Fruit fly (Drosophila melanogaster) whole organism, wandering third instar larva: ENCODE data around the gene CG17328.

Experiments
- Abd-B ChIP-seq: fragments of >200 bp; optimal IDR thresholded peaks from 2 replicates; lab custom pipeline; 2017; ENCODE audit warnings: missing biosample characterization, missing genetic modification characterization
- CG32264 ChIP-seq: fragments of 200-800 bp; sonication (Bioruptor generic); optimal IDR thresholded peaks from 2 replicates; lab custom pipeline; 2016; ENCODE audit warnings: missing biosample characterization, missing genetic modification characterization
- CG9705 ChIP-seq: fragments of 200-800 bp; sonication (Bioruptor generic); optimal IDR thresholded peaks from 2 replicates; lab custom pipeline; 2018; ENCODE audit warnings: missing biosample characterization, mild to moderate bottlenecking, missing genetic modification characterization
- CrebA ChIP-seq: fragments of 200-800 bp; sonication (Bioruptor generic); optimal IDR thresholded peaks from 2 replicates; lab custom pipeline; 2016; ENCODE audit warnings: missing biosample characterization, mild to moderate bottlenecking, missing genetic modification characterization, borderline replicate concordance
- Dfd ChIP-seq: fragments of >200 bp; optimal IDR thresholded peaks from 2 replicates; lab custom pipeline; 2017; ENCODE audit warnings: missing biosample characterization, missing genetic modification characterization
- Dif ChIP-seq: fragments of 200-275, 200-300 bp; sonication (Bioruptor generic); optimal IDR thresholded peaks from 2 replicates; lab custom pipeline; 2018; ENCODE audit warnings: missing biosample characterization, missing genetic modification characterization; ENCODE audit not compliant: partially characterized antibody
- GATAd ChIP-seq: sonication (Bioruptor generic); optimal IDR thresholded peaks from 2 replicates; lab custom pipeline; 2016; ENCODE audit warnings: missing biosample characterization, missing genetic modification characterization
- HLH106 ChIP-seq: fragments of 200-800 bp; optimal IDR thresholded peaks from 3 replicates; lab custom pipeline; 2019; ENCODE audit warnings: missing biosample characterization, mild to moderate bottlenecking, missing genetic modification characterization, moderate library complexity
- Hnf4 ChIP-seq: fragments of 200-800 bp; sonication (Bioruptor generic); optimal IDR thresholded peaks from 2 replicates; lab custom pipeline; 2016; ENCODE audit warnings: missing biosample characterization, mild to moderate bottlenecking, missing genetic modification characterization
- Hr78 ChIP-seq: fragments of >200 bp; optimal IDR thresholded peaks from 2 replicates; lab custom pipeline; 2017; ENCODE audit warnings: missing biosample characterization, missing genetic modification characterization
- Hr83 ChIP-seq: fragments of 200-300 bp; sonication (Bioruptor generic); optimal IDR thresholded peaks from 2 replicates; lab custom pipeline; 2016; ENCODE audit warnings: missing biosample characterization, mild to moderate bottlenecking, missing genetic modification characterization, moderate library complexity; ENCODE audit not compliant: poor library complexity, severe bottlenecking
- Jra ChIP-seq: sonication (Bioruptor generic); optimal IDR thresholded peaks from 2 replicates; lab custom pipeline; 2016; ENCODE audit warnings: missing biosample characterization, missing genetic modification characterization
- Mio ChIP-seq: sonication (Bioruptor generic); optimal IDR thresholded peaks from 2 replicates; lab custom pipeline; 2016; ENCODE audit warnings: missing biosample characterization, missing genetic modification characterization
- Myc ChIP-seq: fragments of >200 bp; optimal IDR thresholded peaks from 2 replicates; lab custom pipeline; 2017
- N ChIP-seq: fragments of >200 bp; optimal IDR thresholded peaks from 2 replicates; lab custom pipeline; 2018; ENCODE audit warnings: missing biosample characterization, missing external identifiers, missing genetic modification characterization
- OdsH ChIP-seq: fragments of 200-800 bp; sonication (Bioruptor generic); optimal IDR thresholded peaks from 2 replicates; lab custom pipeline; 2016; ENCODE audit warnings: missing biosample characterization, mild to moderate bottlenecking, missing genetic modification characterization
- Rel ChIP-seq, 2 experiments: fragments of 200-800 bp; sonication (Bioruptor generic) in 1 of 2; optimal IDR thresholded peaks; 2 replicates in 1 of 2; 3 replicates in 1 of 2; lab custom pipeline; 2016 to 2019; ENCODE audit warnings: mild to moderate bottlenecking in 2 of 2, missing biosample characterization in 2 of 2, missing genetic modification characterization in 2 of 2, moderate library complexity in 1 of 2
- Sp1 ChIP-seq: fragments of 200-800 bp; sonication (Bioruptor generic); optimal IDR thresholded peaks from 3 replicates; lab custom pipeline; 2019; ENCODE audit warnings: missing biosample characterization, mild to moderate bottlenecking, missing genetic modification characterization, moderate library complexity
- Vsx2 ChIP-seq: fragments of 200-300, 225-300 bp; sonication (Bioruptor generic); optimal IDR thresholded peaks from 2 replicates; lab custom pipeline; 2018; ENCODE audit warnings: missing biosample characterization, missing genetic modification characterization; ENCODE audit not compliant: partially characterized antibody
- br ChIP-seq: fragments of 200-800 bp; sonication (Bioruptor generic); optimal IDR thresholded peaks from 2 replicates; lab custom pipeline; 2016; ENCODE audit warnings: missing biosample characterization, missing genetic modification characterization
- brk ChIP-seq: fragments of 200-800 bp; sonication (Bioruptor generic); optimal IDR thresholded peaks from 2 replicates; lab custom pipeline; 2016; ENCODE audit warnings: missing biosample characterization, mild to moderate bottlenecking, missing genetic modification characterization
- dl ChIP-seq, 2 experiments: fragments of 175-275, 200-275 bp in 1 of 2; fragments of 200-275 bp in 1 of 2; sonication (Bioruptor generic); optimal IDR thresholded peaks; lab custom pipeline; 2018; ENCODE audit warnings: mild to moderate bottlenecking in 2 of 2, missing biosample characterization in 2 of 2, missing genetic modification characterization in 2 of 2, moderate library complexity in 2 of 2; ENCODE audit not compliant: partially characterized antibody in 2 of 2, insufficient read depth in 1 of 2
- dmrt93B ChIP-seq: fragments of 200-800 bp; sonication (Bioruptor generic); optimal IDR thresholded peaks from 2 replicates; lab custom pipeline; 2018; ENCODE audit warnings: missing biosample characterization, mild to moderate bottlenecking, missing genetic modification characterization
- dsf ChIP-seq: sonication (Bioruptor generic); optimal IDR thresholded peaks from 2 replicates; lab custom pipeline; 2016; ENCODE audit warnings: missing biosample characterization, missing genetic modification characterization, borderline replicate concordance
- ey ChIP-seq: fragments of 200-800 bp; sonication (Bioruptor generic); optimal IDR thresholded peaks from 2 replicates; lab custom pipeline; 2016; ENCODE audit warnings: missing biosample characterization, missing genetic modification characterization
- foxo ChIP-seq, 2 experiments: fragments of 200-800 bp; sonication (Bioruptor generic); optimal IDR thresholded peaks; 2 replicates in 1 of 2; 3 replicates in 1 of 2; lab custom pipeline; 2016 to 2017; ENCODE audit warnings: missing biosample characterization in 2 of 2, missing genetic modification characterization in 2 of 2
- fru ChIP-seq: fragments of 200-800 bp; sonication (Bioruptor generic); optimal IDR thresholded peaks from 3 replicates; lab custom pipeline; 2016; ENCODE audit warnings: missing biosample characterization, mild to moderate bottlenecking, missing genetic modification characterization
- h ChIP-seq: fragments of 200-800 bp; sonication (Bioruptor generic); optimal IDR thresholded peaks from 3 replicates; lab custom pipeline; 2016; ENCODE audit warnings: missing biosample characterization, mild to moderate bottlenecking, missing genetic modification characterization
- jim ChIP-seq: fragments of 175-275, 200-325 bp; sonication (Bioruptor generic); optimal IDR thresholded peaks from 2 replicates; lab custom pipeline; 2016; ENCODE audit warnings: missing biosample characterization, mild to moderate bottlenecking, missing genetic modification characterization
- lola ChIP-seq: fragments of >200 bp; optimal IDR thresholded peaks from 2 replicates; lab custom pipeline; 2017; ENCODE audit warnings: missing biosample characterization, missing genetic modification characterization
- pan ChIP-seq: fragments of >200 bp; optimal IDR thresholded peaks from 2 replicates; lab custom pipeline; 2017
- psq ChIP-seq: fragments of 200-800 bp; sonication (Bioruptor generic); optimal IDR thresholded peaks from 3 replicates; lab custom pipeline; 2017; ENCODE audit warnings: missing biosample characterization, mild to moderate bottlenecking, missing genetic modification characterization, moderate library complexity
- rgr ChIP-seq: fragments of 200-800 bp; sonication (Bioruptor generic); optimal IDR thresholded peaks from 3 replicates; lab custom pipeline; 2016; ENCODE audit warnings: missing biosample characterization, mild to moderate bottlenecking, missing genetic modification characterization
- sage ChIP-seq: fragments of 200-800 bp; sonication (Bioruptor generic); optimal IDR thresholded peaks from 2 replicates; lab custom pipeline; 2016; ENCODE audit warnings: missing biosample characterization, mild to moderate bottlenecking, missing genetic modification characterization
- sv ChIP-seq: fragments of 200-800 bp; sonication (Bioruptor generic); optimal IDR thresholded peaks from 3 replicates; lab custom pipeline; 2016; ENCODE audit warnings: missing biosample characterization, missing genetic modification characterization
- tai ChIP-seq: sonication (Bioruptor generic); optimal IDR thresholded peaks from 2 replicates; lab custom pipeline; 2016; ENCODE audit warnings: missing biosample characterization, missing genetic modification characterization
- usp ChIP-seq: fragments of >200 bp; optimal IDR thresholded peaks from 2 replicates; lab custom pipeline; 2017; ENCODE audit warnings: missing biosample characterization, missing genetic modification characterization
- woc ChIP-seq: sonication (Bioruptor generic); optimal IDR thresholded peaks from 2 replicates; lab custom pipeline; 2016; ENCODE audit warnings: missing biosample characterization, mild to moderate bottlenecking, missing genetic modification characterization

Gene CG17328

DNA sequence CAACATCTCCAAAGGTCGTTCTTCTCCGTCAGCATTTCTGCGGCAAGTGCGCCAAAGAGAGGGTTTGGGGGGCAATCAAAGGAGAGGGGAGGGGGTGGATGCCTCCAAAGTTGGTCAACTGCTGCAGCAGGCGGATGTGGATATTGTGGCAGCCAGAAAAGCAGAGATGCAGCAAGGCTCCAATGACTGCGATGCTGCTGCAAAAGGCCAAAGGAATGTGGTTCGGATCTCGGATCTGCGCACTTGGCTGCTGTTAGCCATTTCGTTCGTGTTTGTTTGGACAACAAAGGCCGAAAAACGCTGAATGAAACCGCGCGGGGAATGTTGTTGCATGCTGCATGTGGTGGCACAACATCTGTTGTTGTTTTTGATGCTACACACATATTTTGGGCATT lies 17.7 kb upstream of the CG17328 start:
- TF ChIP-seq HLH106 (peak; percentile 23), psq (GFP tag; lab: Kevin White, UChicago) (peak; percentile 4), fru (GFP tag; lab: Kevin White, UChicago) (no peak), CG9705 (GFP tag; lab: Kevin White, UChicago) (peak; percentile 10), Hr83 (GFP tag; lab: Kevin White, UChicago) (peak; percentile 74), rgr (GFP tag; lab: Kevin White, UChicago) (peak; percentile 26)

DNA sequence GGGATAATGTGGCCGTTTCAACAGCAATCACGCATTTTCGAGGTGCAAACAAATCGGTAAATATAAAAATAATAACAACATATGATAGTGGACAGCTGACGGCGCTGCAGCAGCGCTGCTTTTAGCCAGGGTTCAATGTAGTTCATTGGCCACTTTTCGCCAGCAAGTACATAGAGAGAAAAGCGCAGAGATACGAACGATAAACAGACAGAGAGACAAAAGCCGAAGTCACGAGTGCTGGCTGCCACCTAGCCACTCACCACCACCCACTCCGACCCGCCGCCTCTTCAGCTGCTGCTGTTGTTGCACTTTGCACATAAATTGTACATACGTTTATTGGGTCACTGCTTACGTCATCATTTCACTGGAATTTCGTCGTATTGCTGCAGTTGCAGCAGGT lies 16.9 kb upstream of the CG17328 start:
- TF ChIP-seq CG9705 (GFP tag; lab: Kevin White, UChicago) (no peak), sv (GFP tag; lab: Kevin White, UChicago) (no peak), lola (GFP tag; lab: Kevin White, UChicago) (no peak), Rel (GFP tag; optimal IDR thresholded peaks at IDR 0.05; lab: Kevin White, UChicago) (no peak), Rel (tag; optimal IDR thresholded peaks at IDR 0.05; lab: Kevin White, UChicago) (no peak), Abd-B (GFP tag; lab: Kevin White, UChicago) (no peak), GATAd (GFP tag; lab: Kevin White, UChicago) (no peak), sage (no peak), Jra (no peak), OdsH (GFP tag; lab: Kevin White, UChicago) (no peak), ey (no peak), HLH106 (no peak), dsf (GFP tag; lab: Kevin White, UChicago) (no peak)

DNA sequence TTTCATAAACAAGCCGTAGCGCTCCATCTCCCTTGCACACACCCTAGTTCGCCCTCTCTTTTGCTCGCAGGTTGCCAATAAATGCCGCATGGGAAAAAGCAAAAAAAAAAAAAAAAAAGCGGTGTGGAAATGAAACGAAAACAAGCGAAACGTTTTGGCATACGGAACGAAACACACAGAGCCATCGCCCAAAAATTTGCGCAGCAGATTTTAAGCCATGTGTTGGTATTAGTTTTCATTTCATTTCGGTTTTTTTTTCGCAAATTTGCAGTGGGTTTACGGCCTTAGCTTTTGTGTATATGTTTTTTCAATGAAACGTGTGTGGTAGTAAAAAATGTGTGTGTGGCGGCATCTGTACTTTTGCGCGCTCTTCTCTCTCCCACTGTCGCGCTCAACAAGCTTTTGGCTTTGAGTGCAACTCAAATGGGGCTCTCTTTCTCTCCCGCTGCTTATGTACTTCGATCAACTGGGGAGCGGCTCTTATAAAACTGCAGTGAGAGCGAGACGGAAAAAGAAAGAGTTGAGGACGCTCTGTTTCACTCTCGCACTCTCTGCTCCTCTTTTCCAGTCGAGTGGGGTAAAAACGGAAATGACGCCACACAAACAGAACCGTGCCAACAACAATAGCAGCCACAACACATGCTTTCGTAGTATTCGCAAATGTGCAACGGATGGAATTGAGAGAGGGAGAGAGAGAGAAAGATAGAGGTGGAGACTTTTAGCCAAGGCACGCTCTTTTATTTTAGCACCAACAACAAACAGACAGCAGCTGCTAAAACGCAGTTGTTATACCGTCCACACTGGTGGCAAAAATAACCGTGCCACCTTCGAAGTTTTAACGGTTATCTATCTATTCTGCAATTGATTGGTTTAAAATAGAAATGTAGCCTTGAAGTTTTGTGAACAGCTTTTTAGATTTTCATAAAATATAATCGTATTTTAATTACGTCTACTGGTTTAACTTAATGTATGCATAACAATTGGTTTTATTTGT lies 15.1 kb upstream of the CG17328 start:
- TF ChIP-seq psq (GFP tag; lab: Kevin White, UChicago) (peak; percentile 67), Hr78 (GFP tag; lab: Kevin White, UChicago) (no peak), OdsH (GFP tag; lab: Kevin White, UChicago) (peak; percentile 54), CrebA (GFP tag; lab: Kevin White, UChicago) (peak; percentile 82), sage (peak; percentile 75), Dif (peak; percentile 90), sv (GFP tag; lab: Kevin White, UChicago) (no peak), Dfd (GFP tag; lab: Kevin White, UChicago) (no peak), lola (GFP tag; lab: Kevin White, UChicago) (no peak), dmrt93B (GFP tag; lab: Kevin White, UChicago) (peak; percentile 54), GATAd (GFP tag; lab: Kevin White, UChicago) (no peak), woc (GFP tag; lab: Kevin White, UChicago) (peak; percentile 36), Hr83 (GFP tag; lab: Kevin White, UChicago) (peak; percentile 61), Rel (GFP tag; optimal IDR thresholded peaks at IDR 0.05; lab: Kevin White, UChicago) (peak; percentile 84), Rel (tag; optimal IDR thresholded peaks at IDR 0.05; lab: Kevin White, UChicago) (peak; percentile 70), foxo (GFP tag; optimal IDR thresholded peaks at IDR 0.05; lab: Kevin White, UChicago) (peak; percentile 49 to 63), dsf (GFP tag; lab: Kevin White, UChicago) (no peak), brk (GFP tag; lab: Kevin White, UChicago) (peak; percentile 80), Hnf4 (GFP tag; lab: Kevin White, UChicago) (peak; percentile 67), N (GFP tag; lab: Kevin White, UChicago) (peak; percentile 33), Vsx2 (GFP tag; lab: Kevin White, UChicago) (peak; percentile 56), Jra (no peak), pan (lab: Kevin White, UChicago) (no peak), jim (GFP tag; lab: Kevin White, UChicago) (peak; percentile 59), Mio (no peak), fru (GFP tag; lab: Kevin White, UChicago) (peak; percentile 50), br (GFP tag; lab: Kevin White, UChicago) (peak; percentile 69), tai (GFP tag; lab: Kevin White, UChicago) (no peak), CG9705 (GFP tag; lab: Kevin White, UChicago) (peak; percentile 57), HLH106 (peak; percentile 62), ey (peak; percentile 68), rgr (GFP tag; lab: Kevin White, UChicago) (peak; percentile 69), usp (GFP tag; lab: Kevin White, UChicago) (no peak), CG32264 (no peak), Myc (lab: Kevin White, UChicago) (peak; percentile 32), dl (GFP tag; optimal IDR thresholded peaks at IDR 0.05; lab: Kevin White, UChicago; ENCODE audit: insufficient read depth in 1 of 2, partially characterized antibody in 2 of 2) (peak; percentile 54 to 57), Sp1 (GFP tag; lab: Kevin White, UChicago) (peak; percentile 64), h (GFP tag; lab: Kevin White, UChicago) (peak; percentile 75), Abd-B (GFP tag; lab: Kevin White, UChicago) (peak; percentile 55)
